Worm (Caenorhabditis elegans) whole organism, L2 larva: ENCODE results near the gene C52B9.4.

ENCODE experiments used
- C34F6.9 ChIP-seq: fragments of 150-350 bp; optimal IDR thresholded peaks from 2 replicates; lab custom pipeline; 2014; ENCODE audit warnings: missing biosample characterization, missing genetic modification characterization
- F13H6.1 ChIP-seq: sonication (generic microtip); optimal IDR thresholded peaks from 2 replicates; lab custom pipeline; 2016; ENCODE audit warnings: missing genetic modification characterization, missing compliant biosample characterization
- R02D3.7 ChIP-seq: fragments of 150-350 bp; optimal IDR thresholded peaks from 2 replicates; lab custom pipeline; 2014; ENCODE audit warnings: missing biosample characterization, missing genetic modification characterization
- alr-1 ChIP-seq: fragments of 150-350 bp; optimal IDR thresholded peaks from 2 replicates; lab custom pipeline; 2014; ENCODE audit warnings: missing biosample characterization, missing genetic modification characterization
- aly-2 ChIP-seq: fragments of 150-350 bp; optimal IDR thresholded peaks from 2 replicates; lab custom pipeline; 2014; ENCODE audit warnings: missing biosample characterization, missing genetic modification characterization
- ama-1 ChIP-seq: fragments of 150-350 bp; optimal IDR thresholded peaks from 2 replicates; lab custom pipeline; 2018; ENCODE audit warnings: inconsistent platforms
- blmp-1 ChIP-seq: sonication (generic microtip); optimal IDR thresholded peaks from 2 replicates; lab custom pipeline; 2017; ENCODE audit warnings: missing genetic modification characterization, mild to moderate bottlenecking, missing compliant biosample characterization, antibody characterized with exemption, moderate library complexity; ENCODE audit not compliant: insufficient read depth
- ceh-16 ChIP-seq: fragments of 150-350 bp; optimal IDR thresholded peaks from 2 replicates; lab custom pipeline; 2014; ENCODE audit warnings: missing biosample characterization, missing genetic modification characterization
- crh-2 ChIP-seq: sonication (generic microtip); optimal IDR thresholded peaks from 2 replicates; lab custom pipeline; 2017; ENCODE audit warnings: missing biosample characterization, missing genetic modification characterization
- dmd-4 ChIP-seq: sonication (generic microtip); optimal IDR thresholded peaks from 2 replicates; lab custom pipeline; 2017; ENCODE audit warnings: missing biosample characterization, missing genetic modification characterization
- egl-27 ChIP-seq: sonication (generic microtip); optimal IDR thresholded peaks from 3 replicates; lab custom pipeline; 2017; ENCODE audit warnings: missing biosample characterization, missing genetic modification reagents, missing genetic modification characterization
- elt-1 ChIP-seq: fragments of 150-350 bp; optimal IDR thresholded peaks from 2 replicates; lab custom pipeline; 2014; ENCODE audit warnings: missing biosample characterization, missing genetic modification characterization
- elt-3 ChIP-seq: sonication (generic microtip); optimal IDR thresholded peaks from 2 replicates; lab custom pipeline; 2017; ENCODE audit warnings: missing biosample characterization, missing genetic modification characterization
- fos-1 ChIP-seq: fragments of 150-350 bp; optimal IDR thresholded peaks from 2 replicates; lab custom pipeline; 2014; ENCODE audit warnings: missing biosample characterization, missing genetic modification characterization
- lin-13 ChIP-seq: fragments of 150-350 bp; optimal IDR thresholded peaks from 2 replicates; lab custom pipeline; 2014; ENCODE audit warnings: missing biosample characterization, missing genetic modification reagents, missing genetic modification characterization
- lin-39 ChIP-seq: fragments of 150-350 bp; optimal IDR thresholded peaks from 2 replicates; lab custom pipeline; 2014; ENCODE audit warnings: missing biosample characterization, missing genetic modification reagents, missing genetic modification characterization
- lsy-2 ChIP-seq, 2 experiments: fragments of 150-350 bp in 1 of 2; sonication (generic microtip) in 1 of 2; optimal IDR thresholded peaks; 2 replicates each; lab custom pipeline; 2014 to 2017; ENCODE audit warnings: missing biosample characterization in 2 of 2, missing genetic modification characterization in 2 of 2
- mab-5 ChIP-seq: fragments of 150-350 bp; optimal IDR thresholded peaks from 2 replicates; lab custom pipeline; 2014; ENCODE audit warnings: missing biosample characterization, missing genetic modification characterization
- nhr-129 ChIP-seq: fragments of 150-350 bp; optimal IDR thresholded peaks from 2 replicates; lab custom pipeline; 2014; ENCODE audit warnings: missing biosample characterization, missing genetic modification characterization
- nhr-23 ChIP-seq: fragments of 150-350 bp; optimal IDR thresholded peaks from 2 replicates; lab custom pipeline; 2014; ENCODE audit warnings: missing biosample characterization, missing genetic modification reagents, missing genetic modification characterization
- nhr-237 ChIP-seq: fragments of 150-350 bp; optimal IDR thresholded peaks from 2 replicates; lab custom pipeline; 2014; ENCODE audit warnings: missing biosample characterization, missing genetic modification characterization
- nhr-25 ChIP-seq: fragments of 150-350 bp; sonication (generic microtip); optimal IDR thresholded peaks from 3 replicates; lab custom pipeline; 2014; ENCODE audit warnings: missing biosample characterization, missing genetic modification characterization
- nhr-6 ChIP-seq: fragments of 150-350 bp; optimal IDR thresholded peaks from 2 replicates; lab custom pipeline; 2014; ENCODE audit warnings: missing biosample characterization, missing genetic modification characterization
- sem-4 ChIP-seq: fragments of 150-350 bp; optimal IDR thresholded peaks from 2 replicates; lab custom pipeline; 2014; ENCODE audit warnings: missing biosample characterization, missing genetic modification reagents, missing genetic modification characterization
- sma-3 ChIP-seq: sonication (generic microtip); optimal IDR thresholded peaks from 2 replicates; lab custom pipeline; 2016; ENCODE audit warnings: missing genetic modification reagents, missing genetic modification characterization, missing compliant biosample characterization
- sma-9 ChIP-seq, 2 experiments: fragments of 150-350 bp in 1 of 2; sonication (generic microtip) in 1 of 2; optimal IDR thresholded peaks; 2 replicates each; lab custom pipeline; 2014 to 2016; ENCODE audit warnings: missing genetic modification characterization in 2 of 2, mild to moderate bottlenecking in 1 of 2, missing biosample characterization in 1 of 2, missing compliant biosample characterization in 1 of 2, missing genetic modification reagents in 1 of 2, moderate library complexity in 1 of 2
- snpc-4 ChIP-seq: fragments of 150-350 bp; optimal IDR thresholded peaks from 2 replicates; lab custom pipeline; 2014; ENCODE audit warnings: missing biosample characterization, missing genetic modification characterization
- unc-39 ChIP-seq: fragments of 150-350 bp; optimal IDR thresholded peaks from 2 replicates; lab custom pipeline; 2014; ENCODE audit warnings: missing biosample characterization, missing genetic modification characterization
- unc-55 ChIP-seq: fragments of 150-350 bp; sonication (generic microtip); optimal IDR thresholded peaks from 3 replicates; lab custom pipeline; 2014; ENCODE audit warnings: missing biosample characterization, missing genetic modification reagents, missing genetic modification characterization
- zag-1 ChIP-seq: fragments of 150-350 bp; optimal IDR thresholded peaks from 2 replicates; lab custom pipeline; 2014; ENCODE audit warnings: missing biosample characterization, missing genetic modification characterization
- ztf-1 ChIP-seq: fragments of 200-800 bp; sonication (Bioruptor generic); conservative IDR thresholded peaks from 2 replicates; pipeline ENCODE4 v1.3.6; 2022; ENCODE audit warnings: missing genetic modification characterization, missing compliant biosample characterization
- ztf-11 ChIP-seq: sonication (generic microtip); optimal IDR thresholded peaks from 2 replicates; lab custom pipeline; 2017; ENCODE audit warnings: missing biosample characterization, missing genetic modification characterization

C52B9.4 gene

DNA sequence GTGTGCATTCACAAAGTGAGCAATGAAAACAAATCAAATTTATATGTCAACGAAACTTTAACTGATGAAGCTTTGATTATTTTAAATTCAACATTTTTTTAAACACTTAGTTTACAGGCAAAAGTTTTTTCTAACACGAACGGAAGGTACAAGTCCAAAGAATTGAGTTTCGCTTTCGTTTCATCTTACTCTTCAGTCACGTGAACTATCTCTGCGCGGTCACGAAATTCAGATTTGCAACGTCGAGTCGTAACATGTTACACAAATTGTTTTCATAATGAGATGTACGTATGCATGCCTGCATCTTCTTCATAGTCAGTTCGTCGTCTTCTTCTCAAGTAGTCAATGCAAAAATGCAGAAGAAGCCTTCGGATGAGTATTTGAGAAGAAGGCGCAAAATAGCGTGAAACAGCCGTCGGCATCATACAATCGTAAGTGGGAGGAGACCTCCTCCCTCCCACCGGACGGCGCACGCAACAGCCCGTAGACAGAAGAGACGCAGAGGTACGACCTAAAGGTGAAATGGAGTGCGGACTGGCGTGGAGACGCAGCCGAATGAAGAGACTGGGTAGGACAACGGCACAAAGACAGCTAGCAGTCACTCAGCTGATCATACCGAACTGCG, 4.9 kb downstream of the C52B9.4 start, which contains the start of gene coel-1:
Gene coel-1, plus strand, starts transcription at position 381 of the 625 bp plus-strand sequence.
- no peak for TF ChIP-seq aly-2
- TF ChIP-seq fos-1 (tag; lab: Kevin White, UChicago), result peak; percentile 43
- TF ChIP-seq F13H6.1 (tag; lab: Kevin White, UChicago), result peak; percentile 70
- peak in 1 of 2 experiments; percentile 10 for TF ChIP-seq lsy-2 (tag; optimal IDR thresholded peaks at IDR 0.05; lab: Kevin White, UChicago)
- TF ChIP-seq elt-1 (tag; lab: Kevin White, UChicago), result no peak
- TF ChIP-seq sma-3, result peak; percentile 24
- TF ChIP-seq snpc-4 (tag; lab: Kevin White, UChicago), result no peak
- TF ChIP-seq nhr-129 (tag; lab: Kevin White, UChicago), result peak; percentile 82
- TF ChIP-seq blmp-1 (tag; lab: Kevin White, UChicago), result peak; percentile 57
- peak; percentile 67 for TF ChIP-seq C34F6.9 (tag; lab: Kevin White, UChicago)
- peak; percentile 72 for TF ChIP-seq sma-9 (GFP tag; optimal IDR thresholded peaks at IDR 0.05; lab: Kevin White, UChicago)
- no peak for TF ChIP-seq sma-9 (tag; optimal IDR thresholded peaks at IDR 0.05; lab: Kevin White, UChicago)
- no peak for TF ChIP-seq nhr-6 (tag; lab: Kevin White, UChicago)
- peak; percentile 64 for TF ChIP-seq nhr-25 (tag; lab: Kevin White, UChicago)
- TF ChIP-seq ama-1 (lab: Kevin White, UChicago), result peak; percentile 4
- peak; percentile 30 for TF ChIP-seq crh-2 (tag; lab: Kevin White, UChicago)
- TF ChIP-seq unc-55 (GFP tag; lab: Kevin White, UChicago), result peak; percentile 62
- TF ChIP-seq sem-4, result peak; percentile 29
- no peak for TF ChIP-seq lin-39 (tag; lab: Kevin White, UChicago)

DNA sequence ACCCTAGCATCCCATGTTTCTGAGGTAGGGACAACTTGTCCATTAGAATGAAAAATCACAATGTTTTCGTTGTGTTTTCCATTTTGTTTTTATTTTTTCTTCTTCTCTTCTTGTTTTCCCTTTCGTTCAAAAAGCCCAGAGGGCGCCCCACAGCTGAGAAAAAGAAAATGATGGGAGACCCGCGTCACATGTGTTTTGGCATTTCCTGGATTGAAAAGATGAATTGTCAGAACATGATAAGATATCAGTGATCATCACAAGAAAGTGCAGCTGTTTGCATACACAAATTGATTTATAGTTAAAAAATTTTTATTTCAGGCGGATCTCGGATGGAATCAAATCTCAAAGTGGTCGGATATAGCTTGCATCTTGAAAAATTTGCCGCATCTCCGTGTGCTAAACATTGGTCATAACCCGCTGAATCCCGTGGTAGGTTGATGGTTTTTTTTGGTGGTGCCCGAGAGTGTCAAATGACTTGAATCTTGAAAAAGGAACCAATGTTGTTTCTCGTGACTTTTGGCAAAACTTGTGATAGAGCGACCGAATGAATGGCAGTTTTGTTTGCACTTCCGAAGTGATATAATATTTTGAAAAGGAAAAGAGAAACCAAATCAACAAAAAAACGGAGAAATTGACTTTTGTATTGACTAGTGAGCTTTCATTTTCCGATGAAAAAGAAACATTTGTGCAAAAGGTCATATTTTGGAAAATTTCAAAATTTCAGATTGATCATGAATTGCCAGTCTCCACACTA, 5.9 kb downstream of the C52B9.4 start:
- peak; percentile 53 for TF ChIP-seq nhr-129 (tag; lab: Kevin White, UChicago)
- no peak for TF ChIP-seq egl-27 (tag; lab: Kevin White, UChicago)
- TF ChIP-seq dmd-4 (tag; lab: Kevin White, UChicago), result no peak
- peak; percentile 35 for TF ChIP-seq sma-9 (GFP tag; optimal IDR thresholded peaks at IDR 0.05; lab: Kevin White, UChicago)
- no peak for TF ChIP-seq sma-9 (tag; optimal IDR thresholded peaks at IDR 0.05; lab: Kevin White, UChicago)
- no peak for TF ChIP-seq mab-5 (tag; lab: Kevin White, UChicago)
- TF ChIP-seq ztf-11 (tag; lab: Kevin White, UChicago), result no peak
- no peak for TF ChIP-seq C34F6.9 (tag; lab: Kevin White, UChicago)
- TF ChIP-seq lsy-2 (tag; optimal IDR thresholded peaks at IDR 0.05; lab: Kevin White, UChicago), result peak in 1 of 2 experiments; percentile 5
- no peak for TF ChIP-seq ceh-16 (tag; lab: Kevin White, UChicago)
- TF ChIP-seq ama-1 (lab: Kevin White, UChicago), result no peak
- no peak for TF ChIP-seq lin-13
- no peak for TF ChIP-seq aly-2
- no peak for TF ChIP-seq ztf-1
- TF ChIP-seq zag-1, result no peak
- TF ChIP-seq R02D3.7 (tag; lab: Kevin White, UChicago), result no peak
- TF ChIP-seq, all 48 proteins: peak for 3

DNA sequence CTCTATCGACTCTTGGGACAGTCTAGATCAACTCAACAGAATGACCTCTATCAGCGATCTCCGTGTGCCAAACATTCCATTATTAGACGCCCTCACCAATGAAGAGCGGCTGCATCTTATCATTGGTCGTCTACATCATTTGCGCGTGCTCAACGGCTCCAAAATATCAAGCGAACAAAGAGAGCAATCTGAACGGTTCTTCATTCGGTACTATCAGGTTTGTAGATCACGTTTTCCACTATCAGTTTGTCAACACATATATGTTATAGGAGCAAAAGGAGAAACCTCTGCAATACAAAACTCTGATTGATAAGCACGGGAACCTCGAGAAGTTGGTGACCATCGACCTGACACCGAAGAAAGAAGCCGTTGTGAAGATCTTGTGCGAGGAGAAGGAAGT, 7.9 kb downstream of the C52B9.4 start:
- TF ChIP-seq unc-55 (GFP tag; lab: Kevin White, UChicago) (no peak), alr-1 (tag; lab: Kevin White, UChicago) (no peak), elt-1 (tag; lab: Kevin White, UChicago) (no peak), C34F6.9 (tag; lab: Kevin White, UChicago) (no peak), sem-4 (no peak), mab-5 (tag; lab: Kevin White, UChicago) (no peak), nhr-237 (tag; lab: Kevin White, UChicago) (no peak)

DNA sequence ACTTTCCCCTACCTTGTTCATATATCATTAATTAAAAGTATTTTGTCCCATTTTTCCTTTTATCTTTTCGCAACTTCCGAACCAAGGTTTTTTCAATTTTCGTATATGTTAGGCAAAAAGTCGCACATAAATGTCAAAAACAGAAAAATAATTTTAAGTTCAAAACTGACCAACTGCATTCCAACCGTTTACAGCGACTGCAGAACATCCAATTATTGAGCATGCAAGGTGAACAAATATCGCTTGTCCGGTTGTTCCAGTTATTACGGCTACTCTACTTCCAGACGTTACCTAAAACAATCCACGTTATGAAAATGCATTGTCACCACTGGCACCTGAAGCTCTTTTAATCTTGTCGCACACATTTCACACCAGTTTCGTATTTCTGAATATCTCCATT, 13.2 kb downstream of the C52B9.4 start, which contains the start of gene C52B9.10:
Gene C52B9.10, plus strand, starts transcription at position 301 of the 400 bp plus-strand sequence.
- no peak for TF ChIP-seq lsy-2 (tag; optimal IDR thresholded peaks at IDR 0.05; lab: Kevin White, UChicago)
- TF ChIP-seq sma-3, result no peak
- TF ChIP-seq unc-39 (tag; lab: Kevin White, UChicago), result no peak
- no peak for TF ChIP-seq elt-3 (tag; lab: Kevin White, UChicago)
- TF ChIP-seq nhr-23, result no peak
